Fruit fly (Drosophila melanogaster): Measurements from ENCODE around the gene CG14362.

Gene CG14362

DNA sequence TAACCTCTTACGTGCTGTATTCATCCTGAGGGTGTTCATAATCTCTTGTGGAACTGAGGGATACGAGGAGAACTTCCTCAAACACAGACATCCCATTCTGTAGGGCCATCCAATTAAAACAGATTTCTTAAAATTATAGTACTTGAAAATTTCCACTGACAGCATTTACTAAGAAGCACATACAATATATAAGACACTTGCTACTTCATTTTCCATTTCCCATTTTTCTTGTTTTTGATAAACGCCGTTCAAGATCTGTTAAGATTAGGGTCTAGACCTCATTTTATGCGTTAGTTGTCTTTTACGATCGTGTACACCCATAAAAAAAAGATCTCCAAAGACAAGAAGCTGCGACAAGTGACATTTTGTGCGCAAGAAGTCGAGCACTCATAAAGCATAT, at the start of gene CG14362:
CG14362 (minus strand) TSS at position 101 of the 400 bp plus-strand sequence.
- TF ChIP-seq Myc (optimal IDR thresholded peaks at IDR 0.05) (no peak), h (optimal IDR thresholded peaks at IDR 0.05) (no peak), insv (optimal IDR thresholded peaks at IDR 0.05) (no peak), psq (optimal IDR thresholded peaks at IDR 0.05) (no peak), ttk (optimal IDR thresholded peaks at IDR 0.05) (no peak), Sin3A (optimal IDR thresholded peaks at IDR 0.05) (no peak)

DNA sequence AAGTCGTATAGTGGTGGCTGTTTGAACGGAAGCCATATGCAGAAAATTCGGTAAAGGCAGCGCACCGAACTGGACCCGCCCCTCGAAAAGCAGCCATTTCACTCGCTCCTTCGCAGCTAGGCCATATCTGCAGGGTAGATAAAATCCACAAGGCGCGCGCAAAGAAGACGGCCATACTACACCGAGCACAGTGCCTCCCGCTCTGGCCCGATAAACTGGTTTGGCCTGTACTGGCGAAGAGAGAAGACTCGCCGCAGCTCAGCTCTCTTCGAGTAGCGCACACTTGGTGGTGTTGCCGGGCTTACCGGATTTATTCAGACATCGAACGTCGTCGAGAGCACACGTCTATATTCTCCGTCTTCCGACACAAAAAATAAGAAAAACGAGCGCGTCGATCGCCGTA, 46.3 kb upstream of the CG14362 start, which contains the start of gene ems:
ems (plus strand) TSS at position 311 of the 403 bp plus-strand sequence.
- TF ChIP-seq ttk (optimal IDR thresholded peaks at IDR 0.05): no peak

DNA sequence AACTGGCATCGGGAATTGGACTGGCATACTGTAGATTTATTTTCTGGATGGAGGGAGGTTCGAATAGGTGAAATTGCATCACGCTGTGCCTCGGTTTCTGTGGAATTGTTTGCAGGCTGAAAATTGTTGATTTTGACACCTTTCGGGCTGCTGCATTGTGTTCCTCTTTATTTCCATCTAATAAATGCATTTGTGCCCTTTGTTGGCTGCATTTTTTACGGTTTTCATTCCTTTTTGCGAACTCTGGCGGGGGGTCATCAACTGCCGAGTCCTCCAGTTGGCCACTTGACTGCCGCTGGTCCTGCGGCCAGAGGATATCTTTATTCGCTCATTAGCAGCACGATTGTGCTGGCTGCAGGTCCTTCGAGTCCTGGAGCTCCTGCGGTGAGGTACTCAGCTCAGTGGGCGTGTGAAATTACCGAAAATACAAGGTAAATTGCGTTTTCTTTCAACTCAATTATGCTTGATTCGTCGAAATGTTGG, 44.5 kb upstream of the CG14362 start:
- TF ChIP-seq insv (optimal IDR thresholded peaks at IDR 0.05): no peak
- TF ChIP-seq h (optimal IDR thresholded peaks at IDR 0.05): no peak
- no peak for TF ChIP-seq ttk (optimal IDR thresholded peaks at IDR 0.05)

DNA sequence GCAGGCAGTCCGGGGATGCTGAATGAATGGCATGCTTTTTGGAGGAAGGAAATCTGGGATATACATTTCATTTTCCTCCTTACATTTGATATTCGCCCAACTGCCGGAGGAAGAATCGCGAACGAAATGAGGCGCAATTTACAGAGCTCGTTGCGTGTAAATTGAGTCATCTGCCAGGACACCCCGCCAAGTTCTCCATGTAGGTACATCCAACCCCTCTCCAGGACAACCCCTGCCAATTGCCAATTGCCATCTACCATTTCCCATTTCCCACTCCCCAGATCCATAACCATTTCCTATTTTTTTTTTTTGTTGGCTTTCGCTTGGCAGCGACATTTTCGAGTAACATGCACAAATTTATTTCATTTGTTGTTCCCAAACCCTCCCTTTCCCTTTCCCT, 41.6 kb upstream of the CG14362 start:
- TF ChIP-seq ttk (optimal IDR thresholded peaks at IDR 0.05): no peak
- no peak for TF ChIP-seq Myc (optimal IDR thresholded peaks at IDR 0.05)
- TF ChIP-seq psq (optimal IDR thresholded peaks at IDR 0.05): no peak
- TF ChIP-seq Sin3A (optimal IDR thresholded peaks at IDR 0.05): no peak
- no peak for TF ChIP-seq insv (optimal IDR thresholded peaks at IDR 0.05)
- no peak for TF ChIP-seq h (optimal IDR thresholded peaks at IDR 0.05)

DNA sequence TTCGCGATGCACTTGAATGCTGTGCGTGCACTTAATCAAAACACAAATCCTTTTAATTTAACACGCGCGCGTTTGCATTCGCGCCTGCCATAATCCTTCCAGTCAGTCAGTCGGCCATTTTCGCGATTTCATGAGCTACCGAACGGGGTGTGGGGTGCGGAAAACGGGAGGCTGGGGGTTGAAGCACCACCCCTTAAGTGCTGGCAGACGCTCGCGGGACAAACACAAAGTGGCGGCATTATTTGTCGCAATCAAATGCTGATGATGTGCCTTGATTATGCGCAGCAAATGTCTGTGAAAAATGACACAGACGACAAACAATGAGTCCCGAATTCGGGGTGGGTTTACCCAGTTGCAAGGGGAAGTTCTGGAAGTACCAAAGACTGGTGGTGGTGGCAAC, 40.3 kb upstream of the CG14362 start:
- TF ChIP-seq ttk (optimal IDR thresholded peaks at IDR 0.05): no peak

DNA sequence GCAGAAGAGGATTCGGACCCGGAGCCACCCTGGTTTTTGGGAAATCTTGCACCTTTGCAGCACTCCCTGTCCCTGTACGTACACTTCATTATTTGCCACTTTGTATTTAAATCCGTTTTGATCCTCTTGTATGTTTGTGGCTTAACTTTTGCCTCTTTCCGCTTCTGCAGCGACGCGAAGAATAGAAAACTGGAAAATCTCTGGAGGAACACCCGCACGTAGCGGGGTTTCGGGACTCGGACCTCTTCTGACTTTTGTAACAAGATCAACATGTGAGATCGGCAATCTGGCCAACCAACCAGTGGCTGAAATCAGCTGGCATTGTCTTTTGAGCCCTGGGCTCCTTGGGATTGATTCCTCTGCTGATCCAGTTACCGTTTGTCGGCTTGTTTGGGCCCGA, 39.5 kb upstream of the CG14362 start:
- TF ChIP-seq Myc (optimal IDR thresholded peaks at IDR 0.05) (no peak), insv (optimal IDR thresholded peaks at IDR 0.05) (no peak), ttk (optimal IDR thresholded peaks at IDR 0.05) (no peak), Sin3A (optimal IDR thresholded peaks at IDR 0.05) (no peak), h (optimal IDR thresholded peaks at IDR 0.05) (no peak), psq (optimal IDR thresholded peaks at IDR 0.05) (no peak)

DNA sequence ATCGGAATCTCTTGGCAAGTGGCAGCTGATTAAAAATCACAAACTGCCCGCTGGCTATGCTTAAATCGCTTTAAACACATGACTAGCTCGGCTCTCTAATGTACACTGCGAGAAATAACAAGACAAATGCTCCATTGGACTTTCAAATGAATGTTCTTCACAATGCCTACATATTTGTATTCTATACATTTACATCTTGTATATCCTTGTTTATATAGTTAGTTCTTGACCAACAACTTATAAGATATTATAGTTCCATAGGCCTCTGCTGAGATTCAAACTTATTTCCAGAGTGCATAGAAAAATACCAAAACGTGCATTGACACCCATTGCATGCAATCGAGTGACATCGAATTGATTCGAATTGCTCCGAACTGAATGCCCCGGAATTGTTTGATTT, 37.6 kb upstream of the CG14362 start:
- no peak for TF ChIP-seq Myc (optimal IDR thresholded peaks at IDR 0.05)
- no peak for TF ChIP-seq ttk (optimal IDR thresholded peaks at IDR 0.05)
- TF ChIP-seq h (optimal IDR thresholded peaks at IDR 0.05): no peak
- TF ChIP-seq insv (optimal IDR thresholded peaks at IDR 0.05): no peak
- TF ChIP-seq psq (optimal IDR thresholded peaks at IDR 0.05): no peak
- no peak for TF ChIP-seq Sin3A (optimal IDR thresholded peaks at IDR 0.05)

DNA sequence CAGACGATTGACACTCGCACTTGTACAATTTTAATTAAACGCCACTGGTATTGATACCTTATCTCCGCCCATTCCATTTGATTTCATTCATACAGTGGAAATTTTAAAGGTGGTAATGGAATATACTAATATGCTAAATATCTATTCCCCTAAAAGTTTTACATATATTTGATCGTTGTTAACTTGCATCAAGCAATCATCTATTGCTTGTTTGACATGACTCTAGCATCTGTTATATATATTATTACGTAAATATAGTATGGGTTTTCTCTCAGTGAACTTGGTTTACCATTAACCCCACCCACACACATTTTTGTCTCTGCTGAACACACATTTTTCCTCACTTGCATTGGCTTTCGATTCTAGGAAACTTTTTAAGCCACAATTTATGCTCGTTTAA, 33.1 kb upstream of the CG14362 start:
- no peak for TF ChIP-seq h (optimal IDR thresholded peaks at IDR 0.05)
- no peak for TF ChIP-seq Myc (optimal IDR thresholded peaks at IDR 0.05)
- no peak for TF ChIP-seq insv (optimal IDR thresholded peaks at IDR 0.05)
- TF ChIP-seq ttk (optimal IDR thresholded peaks at IDR 0.05): no peak
- no peak for TF ChIP-seq Sin3A (optimal IDR thresholded peaks at IDR 0.05)
- no peak for TF ChIP-seq psq (optimal IDR thresholded peaks at IDR 0.05)

DNA sequence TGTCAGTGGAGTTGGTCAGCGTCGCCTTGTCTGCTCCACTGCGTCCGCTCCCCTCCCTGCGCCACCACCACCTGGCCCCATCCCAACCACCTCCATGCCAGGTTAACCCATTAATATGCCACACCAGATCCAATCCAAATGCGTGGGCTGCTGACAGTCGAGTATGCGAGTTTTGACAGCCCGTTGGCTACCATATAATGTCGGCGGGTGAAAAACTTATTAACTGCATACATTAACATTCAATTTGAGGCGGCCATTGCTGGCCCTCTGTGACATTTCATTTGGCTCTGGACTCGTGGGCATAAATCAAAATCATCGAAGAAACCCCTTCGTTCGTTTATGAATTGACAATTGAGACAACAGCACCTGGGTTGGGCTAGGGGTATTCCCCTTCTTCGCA, 32.6 kb upstream of the CG14362 start:
- TF ChIP-seq psq (optimal IDR thresholded peaks at IDR 0.05): no peak
- TF ChIP-seq Myc (optimal IDR thresholded peaks at IDR 0.05): no peak
- no peak for TF ChIP-seq ttk (optimal IDR thresholded peaks at IDR 0.05)
- TF ChIP-seq Sin3A (optimal IDR thresholded peaks at IDR 0.05): no peak
- TF ChIP-seq insv (optimal IDR thresholded peaks at IDR 0.05): no peak
- TF ChIP-seq h (optimal IDR thresholded peaks at IDR 0.05): no peak

DNA sequence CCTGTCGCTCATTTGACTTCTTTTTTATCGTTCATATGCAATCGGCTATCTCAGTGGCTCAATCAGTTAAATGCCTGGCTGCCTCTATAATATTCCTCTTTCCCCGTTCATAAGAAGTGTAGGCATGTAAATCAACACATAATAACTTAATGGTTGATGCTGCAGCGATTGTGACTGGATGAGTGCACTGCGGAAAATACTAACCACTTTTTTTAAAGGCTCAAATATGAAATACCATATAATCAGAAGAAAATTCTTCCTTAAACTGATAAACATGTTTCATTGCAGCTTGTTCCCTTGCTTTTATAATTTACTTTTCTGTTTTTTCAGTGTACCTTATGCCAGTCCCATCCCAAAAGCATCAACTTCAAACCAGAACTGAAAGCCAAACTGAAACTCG, 29.7 kb upstream of the CG14362 start:
- TF ChIP-seq ttk (optimal IDR thresholded peaks at IDR 0.05): no peak
- no peak for TF ChIP-seq Sin3A (optimal IDR thresholded peaks at IDR 0.05)
- no peak for TF ChIP-seq h (optimal IDR thresholded peaks at IDR 0.05)
- no peak for TF ChIP-seq psq (optimal IDR thresholded peaks at IDR 0.05)
- TF ChIP-seq Myc (optimal IDR thresholded peaks at IDR 0.05): no peak
- TF ChIP-seq insv (optimal IDR thresholded peaks at IDR 0.05): no peak

DNA sequence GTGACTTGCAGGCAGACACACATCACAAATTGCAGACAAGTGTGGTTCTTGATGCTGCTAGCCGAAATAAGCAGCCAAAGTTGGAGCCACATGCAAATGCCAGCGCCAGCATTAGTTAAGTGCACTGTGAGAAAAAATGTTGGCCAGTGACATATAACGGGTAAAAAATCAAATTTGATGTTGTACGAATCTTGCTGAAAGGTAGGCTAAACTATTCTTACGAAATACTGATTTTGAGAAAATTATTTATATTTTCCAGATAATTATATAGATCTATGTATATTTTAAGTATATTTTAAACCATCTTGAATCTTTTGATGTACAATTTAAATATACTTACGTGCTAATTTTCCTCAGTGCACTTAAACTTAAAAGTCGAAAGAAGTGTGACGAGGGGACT, 28.1 kb upstream of the CG14362 start:
- TF ChIP-seq h (optimal IDR thresholded peaks at IDR 0.05): no peak
- TF ChIP-seq ttk (optimal IDR thresholded peaks at IDR 0.05): no peak
- TF ChIP-seq Sin3A (optimal IDR thresholded peaks at IDR 0.05): no peak
- no peak for TF ChIP-seq Myc (optimal IDR thresholded peaks at IDR 0.05)
- no peak for TF ChIP-seq psq (optimal IDR thresholded peaks at IDR 0.05)

DNA sequence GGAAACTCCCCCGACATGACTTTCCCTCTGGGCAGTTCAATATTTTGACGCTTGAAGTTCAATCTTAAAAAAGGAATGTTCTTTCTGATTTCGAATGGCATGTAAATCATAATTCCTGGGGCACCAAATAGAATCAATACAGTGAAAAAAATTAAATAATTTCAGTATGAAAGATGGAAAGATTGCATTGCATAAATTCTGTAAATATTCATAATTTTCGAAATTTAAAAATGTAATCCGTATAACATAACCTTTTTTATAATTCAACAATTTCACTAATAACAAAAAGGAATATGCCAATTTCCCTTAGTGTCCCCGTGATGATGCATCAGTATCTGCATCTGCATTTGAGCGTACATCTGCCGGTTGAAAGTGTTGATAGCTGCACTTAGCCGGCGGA, 25.6 kb upstream of the CG14362 start:
- TF ChIP-seq psq (optimal IDR thresholded peaks at IDR 0.05) (no peak), Sin3A (optimal IDR thresholded peaks at IDR 0.05) (no peak), h (optimal IDR thresholded peaks at IDR 0.05) (no peak), Myc (optimal IDR thresholded peaks at IDR 0.05) (no peak), insv (optimal IDR thresholded peaks at IDR 0.05) (no peak), ttk (optimal IDR thresholded peaks at IDR 0.05) (no peak)

DNA sequence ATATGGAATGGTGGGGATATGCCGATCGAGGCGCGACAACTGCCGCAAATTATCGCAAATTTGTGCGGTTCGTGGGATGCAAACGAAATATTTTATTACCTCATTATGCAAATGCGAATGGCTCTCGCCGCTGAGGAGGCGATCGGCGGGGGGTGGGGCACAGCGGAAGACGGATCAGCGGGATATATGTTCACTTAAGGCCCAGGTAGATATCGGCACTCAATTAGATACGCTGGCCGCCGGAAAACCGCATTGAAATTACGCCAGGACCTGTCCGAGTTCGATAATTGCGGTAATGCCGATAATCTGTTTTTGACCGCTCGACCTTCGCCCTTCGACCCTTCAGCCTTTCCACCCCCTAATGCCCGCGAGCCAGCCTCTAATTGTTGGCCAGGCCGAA, 24.1 kb upstream of the CG14362 start:
- TF ChIP-seq ttk (optimal IDR thresholded peaks at IDR 0.05) (no peak), insv (optimal IDR thresholded peaks at IDR 0.05) (no peak), h (optimal IDR thresholded peaks at IDR 0.05) (no peak), Sin3A (optimal IDR thresholded peaks at IDR 0.05) (no peak), psq (optimal IDR thresholded peaks at IDR 0.05) (no peak), Myc (optimal IDR thresholded peaks at IDR 0.05) (no peak)

DNA sequence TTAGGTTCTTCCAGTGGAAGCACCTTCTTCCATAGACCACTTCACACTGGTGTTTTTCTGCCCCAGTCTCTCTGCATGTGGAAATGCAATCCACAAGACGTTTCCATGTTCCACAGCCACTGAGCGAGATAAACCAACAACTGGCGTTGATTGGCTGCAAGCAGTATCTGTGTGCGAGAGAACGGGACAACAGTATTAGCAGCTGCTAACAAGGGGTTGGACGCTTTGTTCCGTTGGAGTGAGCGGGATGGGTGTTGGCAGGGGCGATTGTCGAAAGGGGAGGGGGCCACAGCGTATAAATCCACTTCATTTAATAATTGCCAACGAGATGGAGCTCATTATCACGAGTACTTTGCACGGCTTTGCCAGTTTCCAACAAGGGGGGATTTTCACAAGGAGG, 21.9 kb upstream of the CG14362 start:
- no peak for TF ChIP-seq psq (optimal IDR thresholded peaks at IDR 0.05)
- TF ChIP-seq ttk (optimal IDR thresholded peaks at IDR 0.05): no peak
- TF ChIP-seq Myc (optimal IDR thresholded peaks at IDR 0.05): no peak
- TF ChIP-seq insv (optimal IDR thresholded peaks at IDR 0.05): no peak
- TF ChIP-seq Sin3A (optimal IDR thresholded peaks at IDR 0.05): no peak
- TF ChIP-seq h (optimal IDR thresholded peaks at IDR 0.05): no peak

Measured in Kc167 (cell line).